Fruit fly (Drosophila melanogaster) whole organism, pupa: Measurements from ENCODE around the gene CG10562.

Source experiments
- CG10348 ChIP-seq: fragments of 200-800 bp; sonication (Bioruptor generic); IDR thresholded peaks from 2 replicates; pipeline ENCODE4 v1.3.6; 2022; ENCODE audit warnings: missing biosample characterization, missing genetic modification characterization
- CG12605 ChIP-seq: fragments of 200-800 bp; sonication (Bioruptor generic); IDR thresholded peaks from 2 replicates; pipeline ENCODE4 v1.3.6; 2022; ENCODE audit warnings: missing biosample characterization, missing genetic modification characterization
- CG13204 ChIP-seq: fragments of 200-800 bp; sonication (Bioruptor generic); optimal IDR thresholded peaks from 2 replicates; lab custom pipeline; 2018; ENCODE audit warnings: missing biosample characterization, mild to moderate bottlenecking, missing genetic modification characterization, moderate library complexity
- CG14655 ChIP-seq: fragments of 200-800 bp; sonication (Bioruptor generic); optimal IDR thresholded peaks from 3 replicates; lab custom pipeline; 2017; ENCODE audit warnings: mild to moderate bottlenecking, missing biosample characterization, missing genetic modification reagents, missing genetic modification characterization
- CG15710 ChIP-seq: fragments of 200-800 bp; sonication (Bioruptor generic); optimal IDR thresholded peaks from 2 replicates; lab custom pipeline; 2018; ENCODE audit warnings: missing biosample characterization, mild to moderate bottlenecking, missing genetic modification characterization, moderate library complexity
- CG17806 ChIP-seq: fragments of 200-800 bp; sonication (Bioruptor generic); optimal IDR thresholded peaks from 2 replicates; lab custom pipeline; 2018; ENCODE audit warnings: missing biosample characterization, mild to moderate bottlenecking, missing genetic modification characterization, moderate library complexity
- CG32121 ChIP-seq: fragments of 200-800 bp; sonication (Bioruptor generic); IDR thresholded peaks from 2 replicates; pipeline ENCODE4 v1.3.6; 2022; ENCODE audit warnings: missing biosample characterization, missing genetic modification characterization
- CG34367 ChIP-seq: fragments of 200-800 bp; sonication (Bioruptor generic); optimal IDR thresholded peaks from 2 replicates; lab custom pipeline; 2018; ENCODE audit warnings: missing biosample characterization, mild to moderate bottlenecking, missing genetic modification characterization
- CG4496 ChIP-seq: fragments of 200-800 bp; sonication (Bioruptor generic); IDR thresholded peaks from 3 replicates; pipeline ENCODE4 v1.3.6; 2022; ENCODE audit warnings: missing biosample characterization, missing genetic modification characterization
- CG8159 ChIP-seq: fragments of 200-800 bp; sonication (Bioruptor generic); optimal IDR thresholded peaks from 3 replicates; lab custom pipeline; 2018; ENCODE audit warnings: missing biosample characterization, mild to moderate bottlenecking, missing genetic modification characterization, moderate library complexity
- CG8301 ChIP-seq: fragments of 200-800 bp; sonication (Bioruptor generic); optimal IDR thresholded peaks from 2 replicates; lab custom pipeline; 2018; ENCODE audit warnings: missing biosample characterization, mild to moderate bottlenecking, missing genetic modification characterization
- CG9948 ChIP-seq: fragments of 200-800 bp; sonication (Bioruptor generic); optimal IDR thresholded peaks from 2 replicates; lab custom pipeline; 2018; ENCODE audit warnings: missing biosample characterization, mild to moderate bottlenecking, missing genetic modification characterization, moderate library complexity
- D1 ChIP-seq: fragments of 200-800 bp; sonication (Bioruptor generic); optimal IDR thresholded peaks from 2 replicates; lab custom pipeline; 2018; ENCODE audit warnings: missing biosample characterization, mild to moderate bottlenecking, missing genetic modification characterization, moderate library complexity
- EcR ChIP-seq: fragments of 200-800 bp; sonication (Bioruptor generic); optimal IDR thresholded peaks from 3 replicates; lab custom pipeline; 2019; ENCODE audit warnings: missing biosample characterization, missing genetic modification characterization, mild to moderate bottlenecking, moderate library complexity, missing genetic modification reagents
- Ets98B ChIP-seq: fragments of 200-800 bp; sonication (Bioruptor generic); IDR thresholded peaks from 2 replicates; pipeline ENCODE4 v1.3.6; 2022; ENCODE audit warnings: missing biosample characterization, missing genetic modification characterization
- Pif1A ChIP-seq: fragments of 200-800 bp; sonication (Bioruptor generic); optimal IDR thresholded peaks from 3 replicates; lab custom pipeline; 2016; ENCODE audit warnings: missing biosample characterization, missing genetic modification characterization
- Pif1B ChIP-seq: fragments of 200-800 bp; sonication (Bioruptor generic); optimal IDR thresholded peaks from 3 replicates; lab custom pipeline; 2016; ENCODE audit warnings: missing biosample characterization, missing genetic modification characterization
- Snoo ChIP-seq: fragments of 200-800 bp; sonication (Bioruptor generic); optimal IDR thresholded peaks from 3 replicates; lab custom pipeline; 2017; ENCODE audit warnings: missing biosample characterization, mild to moderate bottlenecking, missing genetic modification characterization, inconsistent platforms
- fd96Ca ChIP-seq: fragments of 200-800 bp; sonication (Bioruptor generic); IDR thresholded peaks from 3 replicates; pipeline ENCODE4 v1.3.6; 2022; ENCODE audit warnings: missing biosample characterization, missing genetic modification characterization
- gl ChIP-seq: fragments of 200-800 bp; sonication (Bioruptor generic); optimal IDR thresholded peaks from 2 replicates; lab custom pipeline; 2018; ENCODE audit warnings: missing biosample characterization, mild to moderate bottlenecking, missing genetic modification characterization
- rn ChIP-seq: fragments of 200-800 bp; sonication (Bioruptor generic); IDR thresholded peaks from 2 replicates; pipeline ENCODE4 v1.3.6; 2022; ENCODE audit warnings: missing biosample characterization, missing genetic modification characterization

CG10562 gene

DNA sequence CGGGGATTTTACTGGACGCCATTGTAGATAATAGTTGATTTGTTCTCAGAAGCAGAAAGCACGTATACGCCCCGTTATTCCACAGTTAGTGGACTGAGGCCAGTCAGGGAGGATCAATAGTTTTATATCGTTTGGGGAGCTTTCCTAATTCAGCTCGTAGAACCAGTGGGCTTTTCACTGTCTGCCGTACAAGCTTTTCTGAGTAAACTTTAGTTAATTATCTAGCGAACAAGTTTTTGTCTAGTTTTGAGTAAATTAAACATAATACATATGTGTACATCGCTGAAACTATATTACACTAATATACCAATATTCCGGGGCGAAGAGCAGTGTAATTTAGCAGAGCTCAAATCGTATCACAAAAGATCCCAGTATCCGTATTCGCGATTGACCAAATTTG, at the start of gene CG10562:
TSS of gene CG10562 (minus strand) at position 101 of the 400 bp plus-strand sequence.
- TF ChIP-seq Ets98B (GFP tag; lab: Robert Waterston, UW) (no peak), CG8301 (tag; lab: Kevin White, UChicago) (no peak), rn (no peak), CG15710 (tag; lab: Kevin White, UChicago) (no peak), CG12605 (GFP tag; lab: Robert Waterston, UW) (no peak), Pif1A (GFP tag; lab: Kevin White, UChicago) (no peak), CG14655 (GFP tag; lab: Kevin White, UChicago) (no peak), CG9948 (tag; lab: Kevin White, UChicago) (no peak), Snoo (tag; lab: Kevin White, UChicago) (no peak), CG13204 (GFP tag; lab: Kevin White, UChicago) (no peak), CG34367 (tag; lab: Kevin White, UChicago) (no peak), gl (tag; lab: Kevin White, UChicago) (no peak), D1 (tag; lab: Kevin White, UChicago) (no peak), CG4496 (GFP tag; lab: Robert Waterston, UW) (no peak), CG8159 (tag; lab: Kevin White, UChicago) (no peak), EcR (GFP tag; lab: Kevin White, UChicago) (no peak), CG32121 (GFP tag; lab: Robert Waterston, UW) (no peak), Pif1B (GFP tag; lab: Kevin White, UChicago) (no peak), fd96Ca (GFP tag; lab: Robert Waterston, UW) (no peak)

DNA sequence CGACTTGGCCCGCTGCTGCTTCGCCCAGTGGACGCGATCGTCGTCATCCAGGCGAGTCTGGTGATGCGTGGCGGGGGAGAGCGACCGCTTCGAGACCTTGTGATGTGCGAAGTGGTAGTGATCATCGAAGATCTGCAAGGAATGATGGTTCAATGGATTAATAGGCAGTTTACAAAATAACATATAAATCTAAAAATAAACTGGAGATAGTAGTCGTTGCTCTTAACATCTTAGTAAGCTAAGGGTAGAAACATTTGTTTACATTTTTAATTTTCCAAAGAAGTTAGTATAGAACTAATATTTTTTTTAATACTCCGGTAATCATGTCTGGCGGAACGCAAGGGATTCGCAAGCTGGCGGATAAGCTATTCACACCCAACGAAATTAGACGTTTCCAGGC, 35.4 kb upstream of the CG10562 start, which contains the start of gene ND-49L:
TSS of gene ND-49L (plus strand) at position 301 of the 400 bp plus-strand sequence.
- TF ChIP-seq Pif1A (GFP tag; lab: Kevin White, UChicago) (no peak), CG12605 (GFP tag; lab: Robert Waterston, UW) (no peak), fd96Ca (GFP tag; lab: Robert Waterston, UW) (no peak), CG17806 (no peak), CG32121 (GFP tag; lab: Robert Waterston, UW) (no peak), CG13204 (GFP tag; lab: Kevin White, UChicago) (no peak), Snoo (tag; lab: Kevin White, UChicago) (no peak), CG14655 (GFP tag; lab: Kevin White, UChicago) (no peak), CG8301 (tag; lab: Kevin White, UChicago) (no peak), rn (no peak), D1 (tag; lab: Kevin White, UChicago) (no peak)

DNA sequence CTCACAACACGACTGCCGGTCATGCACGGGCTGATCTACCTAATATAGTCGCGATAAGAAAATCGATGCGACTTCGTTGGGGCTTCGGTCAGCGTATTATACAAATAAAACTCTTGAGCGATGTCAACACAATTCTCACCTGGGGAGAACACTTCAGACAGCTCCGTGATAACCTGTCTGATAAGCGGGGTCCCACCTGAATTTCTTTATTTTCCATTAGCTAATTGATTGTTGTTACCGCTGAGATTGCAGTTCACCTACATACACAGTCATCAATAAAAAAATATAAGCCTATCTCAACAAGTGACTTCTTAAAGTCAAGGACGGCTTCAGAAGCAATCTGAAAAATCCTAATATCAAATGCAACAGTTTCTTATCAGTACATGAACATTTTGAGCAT, 24.3 kb upstream of the CG10562 start, which contains the start of gene tobi:
TSS of gene tobi (minus strand) at position 23 of the 400 bp plus-strand sequence.
- TF ChIP-seq Pif1A (GFP tag; lab: Kevin White, UChicago) (no peak), gl (tag; lab: Kevin White, UChicago) (no peak), CG9948 (tag; lab: Kevin White, UChicago) (no peak), EcR (GFP tag; lab: Kevin White, UChicago) (no peak), CG13204 (GFP tag; lab: Kevin White, UChicago) (no peak), CG8301 (tag; lab: Kevin White, UChicago) (no peak), CG17806 (no peak)
- TF ChIP-seq, all 21 proteins: peak for 0

DNA sequence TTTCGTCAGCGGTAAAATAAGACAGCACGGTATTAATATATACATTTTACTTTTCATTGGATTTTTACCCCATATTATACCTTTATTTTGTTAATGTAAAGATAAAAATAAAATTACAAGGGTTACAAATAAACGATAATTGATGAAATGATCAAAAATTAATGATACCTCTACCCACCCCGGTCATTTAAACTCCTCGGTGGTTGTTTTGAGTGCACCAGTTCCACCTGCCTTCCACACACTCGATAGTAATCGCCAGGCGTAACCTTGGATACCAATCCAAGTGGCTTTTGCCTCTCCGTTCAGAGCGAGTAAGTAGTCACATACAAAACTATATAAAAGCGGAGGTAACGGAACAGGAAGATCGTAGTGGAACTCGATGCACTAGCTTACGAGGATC, 17.4 kb upstream of the CG10562 start, which contains the start of gene rha:
TSS of gene rha (plus strand) at position 301 of the 400 bp plus-strand sequence.
- TF ChIP-seq D1 (tag; lab: Kevin White, UChicago), result no peak
- no peak for TF ChIP-seq CG13204 (GFP tag; lab: Kevin White, UChicago)
- TF ChIP-seq gl (tag; lab: Kevin White, UChicago), result no peak
- no peak for TF ChIP-seq CG9948 (tag; lab: Kevin White, UChicago)
- no peak for TF ChIP-seq CG8301 (tag; lab: Kevin White, UChicago)
- no peak for TF ChIP-seq Snoo (tag; lab: Kevin White, UChicago)
- no peak for TF ChIP-seq CG34367 (tag; lab: Kevin White, UChicago)
- no peak for TF ChIP-seq CG12605 (GFP tag; lab: Robert Waterston, UW)
- no peak for TF ChIP-seq CG15710 (tag; lab: Kevin White, UChicago)
- TF ChIP-seq rn, result no peak
- TF ChIP-seq CG8159 (tag; lab: Kevin White, UChicago), result no peak
- no peak for TF ChIP-seq CG4496 (GFP tag; lab: Robert Waterston, UW)
- TF ChIP-seq CG14655 (GFP tag; lab: Kevin White, UChicago), result no peak
- TF ChIP-seq fd96Ca (GFP tag; lab: Robert Waterston, UW), result no peak
- TF ChIP-seq EcR (GFP tag; lab: Kevin White, UChicago), result no peak
- TF ChIP-seq Pif1A (GFP tag; lab: Kevin White, UChicago), result no peak

DNA sequence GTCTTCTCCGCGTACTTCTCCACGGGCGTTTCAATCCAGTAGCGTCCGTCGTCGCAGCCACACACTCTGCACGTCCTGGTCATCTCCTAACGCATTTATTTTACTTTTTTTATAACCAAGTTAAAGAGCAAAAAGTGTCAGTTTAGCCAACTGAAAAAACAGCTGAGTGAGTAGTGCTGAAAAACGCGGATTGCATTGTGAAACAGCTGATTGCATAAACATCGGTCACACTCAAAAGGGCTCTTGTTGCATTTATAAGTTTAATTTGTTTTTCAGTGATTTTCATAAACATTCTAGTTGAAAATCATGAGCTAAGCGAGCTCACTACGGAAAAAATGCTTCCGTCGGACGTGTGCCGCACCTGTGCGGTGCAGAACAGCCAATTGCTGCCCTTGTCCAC, 12.5 kb upstream of the CG10562 start, which contains the start of the genes CG10669 and CG11902:
TSS of gene CG10669 (minus strand) at position 179 of the 400 bp plus-strand sequence.
TSS of gene CG11902 (plus strand) at position 193 of the 400 bp plus-strand sequence.
- TF ChIP-seq fd96Ca (GFP tag; lab: Robert Waterston, UW) (no peak), CG8159 (tag; lab: Kevin White, UChicago) (no peak), gl (tag; lab: Kevin White, UChicago) (no peak), CG10348 (GFP tag; lab: Robert Waterston, UW) (no peak), CG8301 (tag; lab: Kevin White, UChicago) (no peak), Pif1B (GFP tag; lab: Kevin White, UChicago) (no peak), CG14655 (GFP tag; lab: Kevin White, UChicago) (no peak), CG13204 (GFP tag; lab: Kevin White, UChicago) (no peak), CG9948 (tag; lab: Kevin White, UChicago) (no peak), EcR (GFP tag; lab: Kevin White, UChicago) (no peak), Pif1A (GFP tag; lab: Kevin White, UChicago) (no peak), rn (no peak), CG34367 (tag; lab: Kevin White, UChicago) (no peak), CG15710 (tag; lab: Kevin White, UChicago) (no peak), D1 (tag; lab: Kevin White, UChicago) (no peak), CG12605 (GFP tag; lab: Robert Waterston, UW) (no peak), Ets98B (GFP tag; lab: Robert Waterston, UW) (no peak)
